Worm (Caenorhabditis elegans): Measurements from ENCODE around the gene T28D6.5.

DNA sequence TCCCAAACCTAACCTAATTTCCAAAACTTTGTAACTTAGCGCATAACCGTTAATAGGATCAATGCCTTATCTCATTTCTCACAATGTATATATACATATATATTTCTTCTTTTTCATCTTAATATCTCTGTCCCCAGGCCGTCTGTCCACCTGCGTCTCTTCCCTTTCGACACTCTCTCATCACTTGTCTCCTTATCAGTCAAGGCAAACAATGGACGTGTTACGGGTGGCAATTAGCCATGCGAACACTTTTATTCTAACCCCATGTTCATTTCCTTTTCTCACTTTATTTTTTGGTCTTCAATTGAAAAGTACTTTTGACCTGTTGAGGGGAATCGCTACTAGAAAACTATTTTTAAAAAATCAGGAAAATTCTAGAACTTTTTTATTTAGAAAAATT is 23.9 kb downstream of the T28D6.5 start:
- no peak for TF ChIP-seq ama-1 (optimal IDR thresholded peaks at IDR 0.05)
- no peak for TF ChIP-seq tbx-37 (GFP tag; conservative IDR thresholded peaks at IDR 0.05)
- TF ChIP-seq aly-1 (tag; optimal IDR thresholded peaks at IDR 0.05), result no peak
